Worm (Caenorhabditis elegans) whole organism, mixed stage, embryonic: ENCODE measurements around the gene R05F9.9.

ENCODE experiments used
- bed-3 ChIP-seq: fragments of 200-800 bp; sonication (Bioruptor generic); optimal IDR thresholded peaks from 3 replicates; lab custom pipeline; 2018; ENCODE audit warnings: mild to moderate bottlenecking, missing genetic modification characterization, moderate library complexity, missing compliant biosample characterization
- lin-13 ChIP-seq: fragments of 150-350 bp; optimal IDR thresholded peaks from 2 replicates; lab custom pipeline; 2014; ENCODE audit warnings: missing biosample characterization, missing genetic modification characterization
- nhr-237 ChIP-seq: fragments of 150-350 bp; optimal IDR thresholded peaks from 2 replicates; lab custom pipeline; 2014; ENCODE audit warnings: missing biosample characterization, missing genetic modification characterization
- nhr-28 ChIP-seq: fragments of 150-350 bp; optimal IDR thresholded peaks from 2 replicates; lab custom pipeline; 2014; ENCODE audit warnings: missing biosample characterization, missing genetic modification characterization
- unc-39 ChIP-seq: fragments of 150-350 bp; optimal IDR thresholded peaks from 2 replicates; lab custom pipeline; 2014; ENCODE audit warnings: missing biosample characterization, missing genetic modification characterization
- unc-62 ChIP-seq: fragments of 150-350 bp; optimal IDR thresholded peaks from 2 replicates; lab custom pipeline; 2014; ENCODE audit warnings: missing biosample characterization, missing genetic modification reagents, missing genetic modification characterization
- ztf-11 ChIP-seq: fragments of 150-350 bp; optimal IDR thresholded peaks from 2 replicates; lab custom pipeline; 2014; ENCODE audit warnings: missing biosample characterization, missing genetic modification characterization

DNA sequence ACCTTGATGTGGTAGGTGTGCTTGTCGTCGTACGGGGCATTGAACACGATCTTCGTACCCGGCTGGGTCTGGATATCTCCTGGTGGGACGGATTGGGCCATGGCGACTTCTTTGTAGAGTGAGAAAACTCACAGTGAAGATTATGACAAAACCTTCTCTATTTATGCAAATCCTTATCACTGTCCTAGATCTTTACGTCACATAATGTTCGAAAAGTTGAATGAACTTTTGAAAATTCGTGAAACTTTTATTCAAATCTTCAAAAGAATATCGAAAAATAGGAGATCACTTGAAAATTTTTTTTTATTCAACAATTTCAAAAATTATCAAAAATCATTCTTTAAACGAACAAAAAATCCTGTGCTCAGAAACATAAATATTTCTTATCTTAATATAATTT, 9.3 kb downstream of the R05F9.9 start, which contains the start of gene msp-33:
- no peak for TF ChIP-seq unc-62 (GFP tag; lab: Kevin White, UChicago)
- TF ChIP-seq lin-13 (tag; lab: Kevin White, UChicago), result no peak
- TF ChIP-seq unc-39 (tag; lab: Kevin White, UChicago), result no peak
- no peak for TF ChIP-seq nhr-237 (tag; lab: Kevin White, UChicago)
- TF ChIP-seq ztf-11 (tag; lab: Kevin White, UChicago), result no peak
- TF ChIP-seq nhr-28 (tag; lab: Kevin White, UChicago), result no peak
- no peak for TF ChIP-seq bed-3
